Fruit fly (Drosophila melanogaster) whole organism: ENCODE data around the gene Cyt-c-d.

ENCODE experiments used
- CG8478 ChIP-seq: fragments of >200 bp; optimal IDR thresholded peaks from 2 replicates; lab custom pipeline; 2018; ENCODE audit warnings: inconsistent platforms
- Dll ChIP-seq: fragments of >200 bp; optimal IDR thresholded peaks from 2 replicates; lab custom pipeline; 2017
- EcR ChIP-seq, 2 experiments: fragments of >200 bp; optimal IDR thresholded peaks; 2 replicates each; lab custom pipeline; 2017; ENCODE audit warnings: missing biosample characterization in 2 of 2, missing genetic modification characterization in 2 of 2, missing genetic modification reagents in 2 of 2
- pan ChIP-seq: fragments of >200 bp; optimal IDR thresholded peaks from 2 replicates; lab custom pipeline; 2017
- psq ChIP-seq: fragments of >200 bp; optimal IDR thresholded peaks from 2 replicates; lab custom pipeline; 2017
- usp ChIP-seq: fragments of >200 bp; optimal IDR thresholded peaks from 2 replicates; lab custom pipeline; 2017; ENCODE audit warnings: missing biosample characterization, missing genetic modification characterization, mixed read lengths

Gene Cyt-c-d

DNA sequence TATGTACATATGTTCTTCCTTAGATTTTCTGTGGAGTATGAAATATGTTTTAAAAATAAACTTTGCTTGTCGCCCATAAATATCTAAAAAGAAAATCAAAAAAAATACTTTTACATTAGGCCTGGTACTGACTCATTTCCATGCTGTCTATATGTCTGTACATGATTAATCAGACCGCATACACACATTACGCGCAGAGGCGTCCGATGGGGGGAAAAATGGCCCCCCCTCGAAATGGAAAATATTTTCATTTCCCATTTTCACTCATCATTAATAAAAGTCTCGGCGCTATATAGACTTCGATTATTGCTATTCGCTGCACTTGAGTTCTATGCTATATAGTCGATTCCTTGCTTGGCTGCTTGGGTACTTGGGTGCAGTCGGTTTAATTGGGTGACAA is 46.2 kb downstream of the Cyt-c-d start:
- no peak for TF ChIP-seq Dll
- no peak for TF ChIP-seq psq (lab: Kevin White, UChicago)
- no peak for TF ChIP-seq pan
- no peak for TF ChIP-seq usp (GFP tag; lab: Kevin White, UChicago)
- no peak for TF ChIP-seq EcR (GFP tag; optimal IDR thresholded peaks at IDR 0.05; lab: Kevin White, UChicago)
- TF ChIP-seq CG8478 (lab: Kevin White, UChicago): no peak

DNA sequence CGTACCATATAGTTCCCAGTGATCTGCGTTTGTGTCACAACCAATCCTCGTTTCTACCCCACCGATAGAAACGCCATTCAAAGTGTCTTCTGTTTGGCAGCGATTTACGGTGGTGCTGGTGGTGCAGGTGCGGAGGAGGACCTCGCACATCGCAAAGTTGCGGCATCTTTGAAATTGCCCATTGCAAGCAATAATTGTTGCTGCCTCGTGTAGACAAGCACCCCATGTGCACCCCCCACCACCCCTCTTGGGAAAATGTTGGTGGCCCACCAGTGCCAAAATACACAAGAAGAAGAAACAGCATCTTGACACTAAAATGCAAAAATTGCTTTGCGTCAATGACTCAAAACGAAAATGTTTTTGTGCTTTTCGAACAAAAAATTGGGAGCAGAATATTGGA is 48.8 kb downstream of the Cyt-c-d start:
- TF ChIP-seq pan: no peak

DNA sequence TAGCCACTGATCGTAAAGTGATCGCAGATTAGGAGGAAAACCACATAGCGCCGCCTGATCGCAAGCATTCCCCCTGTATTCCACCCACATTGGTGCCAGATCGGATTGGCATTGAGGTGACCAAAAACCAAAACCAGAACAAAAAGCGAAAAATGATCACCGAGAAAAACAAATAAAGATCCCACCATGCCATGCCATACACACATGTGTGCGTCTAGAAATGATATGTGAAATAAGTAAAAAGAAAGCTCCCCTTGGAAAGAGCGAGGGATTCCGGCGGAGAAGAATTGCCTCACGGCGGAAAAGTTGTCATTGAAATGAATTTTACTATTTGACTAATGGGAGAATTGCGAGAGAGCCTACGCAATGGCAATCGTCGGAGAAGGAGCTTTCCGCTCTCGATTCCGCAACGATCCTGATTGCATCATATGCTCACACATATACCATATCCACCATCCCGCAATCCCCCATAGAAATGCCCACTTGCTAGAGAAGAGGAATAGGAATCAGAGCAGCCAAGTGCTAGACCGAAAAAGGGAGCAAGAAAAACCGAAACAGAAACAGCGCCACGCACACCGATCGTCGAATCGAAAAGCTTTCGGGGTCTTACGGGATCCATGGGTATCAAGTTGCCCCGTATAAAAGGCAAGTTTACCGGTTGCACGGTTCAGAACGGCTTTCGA is 50.5 kb downstream of the Cyt-c-d start, which contains the start of gene Mhc:
TSS of gene Mhc (plus strand) at position 497 of the 683 bp plus-strand sequence.
- TF ChIP-seq Dll (no peak), usp (GFP tag; lab: Kevin White, UChicago) (no peak)
